Worm (Caenorhabditis elegans) whole organism, late embryonic: ENCODE results near the gene C07H6.2.

ENCODE experiments used
- F13H6.1 ChIP-seq: sonication (generic microtip); optimal IDR thresholded peaks from 2 replicates; lab custom pipeline; 2016; ENCODE audit warnings: missing genetic modification characterization, missing compliant biosample characterization
- T23F11.4 ChIP-seq: fragments of 200-800 bp; sonication (Bioruptor generic); optimal IDR thresholded peaks from 2 replicates; lab custom pipeline; 2018; ENCODE audit warnings: mild to moderate bottlenecking, missing genetic modification characterization, missing compliant biosample characterization
- Y22D7AL.16 ChIP-seq: sonication (generic microtip); optimal IDR thresholded peaks from 2 replicates; lab custom pipeline; 2016; ENCODE audit warnings: missing genetic modification characterization, missing compliant biosample characterization
- ahr-1 ChIP-seq: sonication (generic microtip); optimal IDR thresholded peaks from 2 replicates; lab custom pipeline; 2016; ENCODE audit warnings: missing genetic modification characterization, missing compliant biosample characterization
- ceh-18 ChIP-seq: sonication (generic microtip); optimal IDR thresholded peaks from 2 replicates; lab custom pipeline; 2016; ENCODE audit warnings: missing genetic modification characterization, missing compliant biosample characterization
- ceh-22 ChIP-seq: sonication (generic microtip); optimal IDR thresholded peaks from 2 replicates; lab custom pipeline; 2017; ENCODE audit warnings: missing biosample characterization, missing genetic modification characterization
- ceh-30 ChIP-seq: fragments of 150-350 bp; optimal IDR thresholded peaks from 2 replicates; lab custom pipeline; 2014; ENCODE audit warnings: missing biosample characterization, missing genetic modification characterization
- ceh-31 ChIP-seq: sonication (generic microtip); optimal IDR thresholded peaks from 2 replicates; lab custom pipeline; 2016; ENCODE audit warnings: missing genetic modification characterization, missing compliant biosample characterization
- ceh-6 ChIP-seq: fragments of 200-800 bp; sonication (Bioruptor generic); optimal IDR thresholded peaks from 2 replicates; lab custom pipeline; 2018; ENCODE audit warnings: mild to moderate bottlenecking, missing genetic modification characterization, missing compliant biosample characterization
- che-1 ChIP-seq: sonication (generic microtip); optimal IDR thresholded peaks from 2 replicates; lab custom pipeline; 2016; ENCODE audit warnings: mild to moderate bottlenecking, missing genetic modification characterization, missing compliant biosample characterization
- elt-2 ChIP-seq: sonication (generic microtip); optimal IDR thresholded peaks from 2 replicates; lab custom pipeline; 2016; ENCODE audit warnings: missing genetic modification reagents, missing genetic modification characterization, missing compliant biosample characterization
- elt-4 ChIP-seq: sonication (generic microtip); optimal IDR thresholded peaks from 2 replicates; lab custom pipeline; 2016; ENCODE audit warnings: missing genetic modification characterization, missing compliant biosample characterization
- ets-4 ChIP-seq: sonication (generic microtip); optimal IDR thresholded peaks from 2 replicates; lab custom pipeline; 2016; ENCODE audit warnings: missing genetic modification characterization, missing compliant biosample characterization
- fkh-6 ChIP-seq: sonication (generic microtip); optimal IDR thresholded peaks from 2 replicates; lab custom pipeline; 2016; ENCODE audit warnings: missing genetic modification characterization, missing compliant biosample characterization
- hlh-30 ChIP-seq: sonication (generic microtip); optimal IDR thresholded peaks from 2 replicates; lab custom pipeline; 2017; ENCODE audit warnings: antibody characterized with exemption, missing genetic modification characterization, missing compliant biosample characterization; ENCODE audit not compliant: insufficient read depth
- lim-6 ChIP-seq: sonication (generic microtip); optimal IDR thresholded peaks from 2 replicates; lab custom pipeline; 2016; ENCODE audit warnings: missing genetic modification characterization, missing compliant biosample characterization
- nfya-1 ChIP-seq: sonication (generic microtip); optimal IDR thresholded peaks from 2 replicates; lab custom pipeline; 2017; ENCODE audit warnings: missing genetic modification characterization, mild to moderate bottlenecking, missing compliant biosample characterization, antibody characterized with exemption, moderate library complexity
- nhr-11 ChIP-seq: fragments of 150-350 bp; optimal IDR thresholded peaks from 2 replicates; lab custom pipeline; 2014; ENCODE audit warnings: missing biosample characterization, missing genetic modification characterization
- pag-3 ChIP-seq: sonication (generic microtip); optimal IDR thresholded peaks from 2 replicates; lab custom pipeline; 2016; ENCODE audit warnings: missing compliant biosample characterization, missing genetic modification characterization, borderline replicate concordance
- pha-2 ChIP-seq: sonication (generic microtip); optimal IDR thresholded peaks from 2 replicates; lab custom pipeline; 2017; ENCODE audit warnings: mild to moderate bottlenecking, missing genetic modification characterization, missing compliant biosample characterization
- pha-4 ChIP-seq: fragments of 150-350 bp; optimal IDR thresholded peaks from 2 replicates; lab custom pipeline; 2018; ENCODE audit warnings: missing biosample characterization, missing genetic modification reagents, missing genetic modification characterization
- rnt-1 ChIP-seq: sonication (generic microtip); optimal IDR thresholded peaks from 2 replicates; lab custom pipeline; 2016; ENCODE audit warnings: missing genetic modification characterization, missing compliant biosample characterization
- sox-4 ChIP-seq: sonication (generic microtip); optimal IDR thresholded peaks from 2 replicates; lab custom pipeline; 2017; ENCODE audit warnings: mild to moderate bottlenecking, missing genetic modification characterization, inconsistent platforms, missing compliant biosample characterization
- tbx-2 ChIP-seq: sonication (generic microtip); optimal IDR thresholded peaks from 2 replicates; lab custom pipeline; 2016; ENCODE audit warnings: missing genetic modification characterization, missing compliant biosample characterization
- tbx-7 ChIP-seq: sonication (generic microtip); optimal IDR thresholded peaks from 2 replicates; lab custom pipeline; 2016; ENCODE audit warnings: missing genotype, missing genetic modification characterization, missing compliant biosample characterization
- ttx-3 ChIP-seq: sonication (generic microtip); optimal IDR thresholded peaks from 2 replicates; lab custom pipeline; 2016; ENCODE audit warnings: missing genetic modification reagents, missing genetic modification characterization, missing compliant biosample characterization
- unc-55 ChIP-seq: sonication (generic microtip); optimal IDR thresholded peaks from 2 replicates; lab custom pipeline; 2017; ENCODE audit warnings: missing biosample characterization, missing genetic modification reagents, missing genetic modification characterization
- zip-5 ChIP-seq: sonication (generic microtip); optimal IDR thresholded peaks from 2 replicates; lab custom pipeline; 2016; ENCODE audit warnings: missing genetic modification characterization, missing compliant biosample characterization

C07H6.2 gene

DNA sequence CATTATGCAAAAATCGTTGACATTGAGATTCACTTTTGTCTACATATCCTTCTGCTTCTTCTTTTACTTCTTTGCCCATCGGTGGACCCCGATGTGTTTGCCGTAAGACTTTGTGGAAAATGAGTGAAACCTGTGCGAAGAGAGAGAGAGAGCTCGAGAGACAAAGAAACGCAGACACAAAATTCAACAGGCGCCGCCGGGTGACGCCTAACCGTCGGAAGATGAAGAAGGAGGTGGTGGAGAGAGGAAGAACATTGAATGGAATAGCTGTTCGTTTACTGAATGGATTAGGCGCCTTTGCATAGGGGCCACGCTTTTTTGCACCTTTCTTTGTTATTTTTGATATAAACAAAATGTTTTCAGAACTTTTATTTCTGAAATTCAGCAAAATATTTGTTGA lies 13.8 kb upstream of the C07H6.2 start:
- TF ChIP-seq Y22D7AL.16 (tag; lab: Kevin White, UChicago), result no peak
- TF ChIP-seq lim-6 (tag; lab: Kevin White, UChicago), result no peak
- no peak for TF ChIP-seq unc-55 (GFP tag; lab: Kevin White, UChicago)
- no peak for TF ChIP-seq F13H6.1
- no peak for TF ChIP-seq pha-4
- no peak for TF ChIP-seq ahr-1 (tag; lab: Kevin White, UChicago)
- no peak for TF ChIP-seq zip-5
- TF ChIP-seq, all 69 proteins: peak for 0

DNA sequence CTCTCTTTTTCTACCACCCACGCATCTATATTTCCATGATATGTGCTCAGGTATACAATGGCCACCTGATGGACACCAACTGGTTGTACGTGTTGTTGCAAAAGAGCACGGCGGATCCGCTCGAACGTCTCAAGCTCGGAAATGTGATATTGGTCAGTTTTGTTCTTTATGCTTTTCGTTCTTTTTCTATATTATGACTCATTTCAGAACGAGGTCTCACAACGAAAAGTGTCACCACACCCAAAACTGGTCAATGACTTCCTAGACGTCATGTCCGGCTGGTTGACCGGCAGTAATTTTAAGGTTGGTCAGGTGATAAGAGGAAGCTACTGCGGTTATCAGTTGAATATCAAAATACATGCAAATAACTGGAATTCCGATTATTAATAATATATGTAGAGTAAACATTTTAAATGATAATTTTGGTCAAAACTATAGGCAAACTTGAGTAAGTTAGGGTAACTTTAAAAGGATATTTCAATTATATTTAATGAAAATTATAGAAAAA lies 12.6 kb upstream of the C07H6.2 start, which contains the start of gene cls-1:
TSS of gene cls-1 (plus strand) at position 51 of the 508 bp plus-strand sequence.
- TF ChIP-seq T23F11.4 (no peak), Y22D7AL.16 (tag; lab: Kevin White, UChicago) (no peak), ttx-3 (no peak), sox-4 (tag; lab: Kevin White, UChicago) (no peak), elt-2 (no peak), ceh-22 (tag; lab: Kevin White, UChicago) (no peak), ets-4 (tag; lab: Kevin White, UChicago) (no peak), elt-4 (tag; lab: Kevin White, UChicago) (no peak)

DNA sequence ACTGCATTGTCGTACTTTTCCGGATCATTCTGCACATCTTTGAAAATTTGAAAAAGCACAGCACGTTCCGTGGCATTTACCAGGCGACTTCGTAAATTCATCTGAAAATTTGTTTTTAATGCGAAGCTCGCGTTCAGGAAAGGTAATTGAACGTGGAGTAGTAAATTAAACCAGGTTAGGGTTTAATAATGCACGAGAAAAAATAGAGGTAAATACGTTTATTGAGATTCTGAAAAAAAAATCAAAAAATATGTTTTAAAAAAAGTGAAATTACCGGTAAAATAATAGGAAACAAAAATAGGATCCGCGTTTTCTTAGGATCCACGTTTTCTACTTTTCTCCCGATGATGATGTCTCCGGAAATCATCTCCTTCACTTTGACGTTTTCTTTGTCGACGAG lies 2.4 kb upstream of the C07H6.2 start, which contains the start of gene clk-2:
TSS of gene clk-2 (minus strand) at position 101 of the 400 bp plus-strand sequence.
- TF ChIP-seq nhr-11 (tag; lab: Kevin White, UChicago) (no peak), tbx-7 (tag; lab: Kevin White, UChicago) (no peak), pha-2 (tag; lab: Kevin White, UChicago) (no peak), che-1 (tag; lab: Kevin White, UChicago) (no peak), ceh-6 (GFP tag; lab: Kevin White, UChicago) (no peak), fkh-6 (no peak), rnt-1 (tag; lab: Kevin White, UChicago) (no peak), hlh-30 (tag; lab: Kevin White, UChicago) (no peak), zip-5 (no peak), ceh-30 (tag; lab: Kevin White, UChicago) (no peak), ceh-31 (no peak)
- TF ChIP-seq, all 69 proteins: peak for 0

DNA sequence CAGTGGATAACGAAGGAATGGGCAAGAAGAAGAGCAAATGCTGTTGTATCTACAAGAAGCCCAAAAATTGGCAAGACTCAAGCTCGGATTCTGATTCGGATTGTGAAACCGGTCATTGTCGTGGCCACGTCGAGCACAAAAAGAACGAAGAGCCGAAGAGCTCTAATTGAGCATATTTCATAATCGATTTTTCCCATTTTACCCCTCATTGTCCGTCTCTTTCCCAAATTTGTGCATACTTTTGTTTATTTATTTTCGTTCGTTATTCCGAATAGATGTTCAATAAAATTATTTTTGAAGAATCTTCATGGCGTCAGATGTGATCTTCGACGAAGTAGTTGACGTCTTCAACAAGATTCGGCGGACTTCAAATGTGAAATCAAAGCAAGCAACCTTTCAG lies 354 bp downstream of the C07H6.2 start, which contains the start of gene lig-4:
TSS of gene lig-4 (plus strand) at position 301 of the 400 bp plus-strand sequence.
- TF ChIP-seq zip-5 (no peak), pag-3 (tag; lab: Kevin White, UChicago) (no peak), ceh-18 (tag; lab: Kevin White, UChicago) (no peak)

DNA sequence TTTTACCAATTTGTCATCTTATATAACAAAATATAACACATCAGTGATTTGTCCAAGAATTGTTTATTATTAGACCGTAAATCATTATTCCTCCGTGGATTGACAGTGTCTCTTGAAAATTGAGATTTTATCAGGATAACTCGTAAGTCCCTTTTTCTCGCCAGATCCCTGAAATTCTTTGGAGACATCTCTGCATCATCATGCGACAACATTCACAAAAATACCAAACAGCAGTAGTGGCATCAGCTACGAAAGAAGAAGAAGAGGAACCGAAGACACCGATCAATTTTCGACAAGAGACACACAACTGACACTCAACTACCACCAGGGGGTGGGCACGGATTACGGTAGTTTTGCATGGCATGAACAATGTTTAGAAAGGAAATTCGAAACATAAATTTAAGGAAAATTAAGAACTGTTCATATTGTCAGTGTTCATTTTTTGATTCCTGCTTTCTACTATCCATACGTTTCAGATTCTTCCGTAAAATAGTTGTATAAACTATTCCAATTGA lies 4.1 kb downstream of the C07H6.2 start:
- TF ChIP-seq tbx-2 (tag; lab: Kevin White, UChicago), result no peak
- TF ChIP-seq, all 69 proteins: peak for 0

DNA sequence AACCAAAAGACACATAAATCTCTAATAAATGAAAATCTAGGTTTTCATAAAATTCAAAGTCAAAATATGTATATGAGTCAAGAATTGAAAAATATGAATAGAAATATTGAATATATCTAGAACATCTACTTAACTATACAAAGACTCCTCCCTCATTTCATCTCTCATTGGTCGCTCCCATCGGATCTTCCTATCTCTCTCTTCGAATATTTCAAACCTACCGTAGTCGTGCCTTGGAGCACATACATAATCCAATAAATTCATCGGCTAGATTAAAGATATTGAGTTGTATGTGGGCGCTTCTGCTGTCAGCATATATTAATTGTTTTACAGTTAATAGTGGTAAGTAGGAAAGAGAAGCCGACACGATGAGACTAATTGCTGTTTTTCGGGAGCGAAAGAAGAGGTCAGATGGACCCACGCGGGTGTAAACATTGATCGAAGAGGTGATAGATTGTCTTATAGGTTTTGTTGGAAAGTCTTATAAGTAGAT lies 6.2 kb downstream of the C07H6.2 start:
- TF ChIP-seq unc-55 (GFP tag; lab: Kevin White, UChicago) (peak; percentile 51), nfya-1 (peak; percentile 47), ttx-3 (no peak), sox-4 (tag; lab: Kevin White, UChicago) (no peak)

DNA sequence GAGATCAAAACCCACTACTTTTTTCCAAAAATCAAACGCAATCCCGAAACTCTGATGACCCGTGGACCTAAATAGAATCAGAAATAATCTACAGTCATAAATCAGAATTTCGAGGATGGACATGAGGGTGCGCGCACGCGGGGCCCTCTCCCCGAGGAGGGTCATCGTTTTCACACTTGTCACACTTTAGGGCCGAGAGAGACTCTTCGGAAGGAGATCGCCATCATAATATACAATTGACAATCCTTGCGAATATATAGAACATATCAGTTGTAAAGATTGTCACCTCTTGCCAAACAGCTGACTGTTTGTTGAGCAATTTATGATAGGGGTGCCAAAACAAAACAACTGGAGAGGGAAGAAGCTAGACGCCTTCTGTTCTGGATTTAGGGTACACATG lies 9.3 kb downstream of the C07H6.2 start:
- peak; percentile 51 for TF ChIP-seq unc-55 (GFP tag; lab: Kevin White, UChicago)
- TF ChIP-seq sox-4 (tag; lab: Kevin White, UChicago), result no peak
